Fruit fly (Drosophila melanogaster): ENCODE data around the gene Mcr.
A peak's percentile ranks its signal among the peaks of the same experiment; 100 is the strongest.

Mcr gene

dm6 chr2L:8104706-8105105 lies 21.9 kb upstream of the Mcr start:
- TF ChIP-seq CG8290 (GFP tag; optimal IDR thresholded peaks at IDR 0.05) (no peak), CG8290 (tag; optimal IDR thresholded peaks at IDR 0.05) (peak in 1 of 2 experiments; percentile 9), exex (tag; optimal IDR thresholded peaks at IDR 0.05) (peak; percentile 28), CG7987 (GFP tag; optimal IDR thresholded peaks at IDR 0.05) (peak; percentile 87), CG12769 (tag; optimal IDR thresholded peaks at IDR 0.05) (no peak), grn (GFP tag; optimal IDR thresholded peaks at IDR 0.05) (peak; percentile 84), jing (GFP tag; optimal IDR thresholded peaks at IDR 0.05) (no peak), cwo (GFP tag; optimal IDR thresholded peaks at IDR 0.05) (peak; percentile 74)

DNA sequence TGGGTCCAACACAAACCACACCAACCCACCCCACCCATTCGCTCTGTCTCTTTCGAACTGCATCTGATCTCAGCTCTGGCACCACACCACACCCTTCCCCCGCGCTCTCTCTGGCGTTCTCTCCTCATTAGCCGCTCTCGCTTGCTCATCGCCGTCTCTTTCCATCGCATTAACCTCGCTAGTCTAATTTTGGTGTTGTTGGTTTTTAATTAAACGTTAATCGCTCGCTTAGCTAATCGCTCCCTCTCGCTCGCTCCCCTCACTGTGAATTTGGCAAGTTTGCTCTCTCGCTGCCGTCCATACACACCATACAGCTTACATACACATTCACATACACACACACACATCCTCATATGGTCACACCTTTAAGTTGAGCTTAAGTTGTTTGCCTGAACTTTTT lies 21.3 kb upstream of the Mcr start:
- TF ChIP-seq lola (GFP tag; optimal IDR thresholded peaks at IDR 0.05): peak in 1 of 3 experiments; percentile 0
- peak; percentile 63 for TF ChIP-seq kni (GFP tag; optimal IDR thresholded peaks at IDR 0.05)
- TF ChIP-seq zf30C (GFP tag; optimal IDR thresholded peaks at IDR 0.05): no peak
- TF ChIP-seq her (GFP tag; optimal IDR thresholded peaks at IDR 0.05): peak; percentile 2
- no peak for TF ChIP-seq Abd-B (GFP tag; optimal IDR thresholded peaks at IDR 0.05)
- TF ChIP-seq stwl (tag; optimal IDR thresholded peaks at IDR 0.05): no peak
- no peak for TF ChIP-seq ro (GFP tag; IDR thresholded peaks at IDR 0.05)
- TF ChIP-seq sqz (GFP tag; optimal IDR thresholded peaks at IDR 0.05): no peak
- no peak for TF ChIP-seq ewg (GFP tag; optimal IDR thresholded peaks at IDR 0.05)
- no peak for TF ChIP-seq CG7786 (GFP tag; optimal IDR thresholded peaks at IDR 0.05)
- no peak for TF ChIP-seq CG3065 (GFP tag; optimal IDR thresholded peaks at IDR 0.05)
- TF ChIP-seq Aef1 (GFP tag; IDR thresholded peaks at IDR 0.05): peak; percentile 64; the same call in 2 of the 3 replicates
- no peak for TF ChIP-seq CG30431 (GFP tag; optimal IDR thresholded peaks at IDR 0.05)
- no peak for TF ChIP-seq CG16813 (GFP tag; IDR thresholded peaks at IDR 0.05; ENCODE audit: partially characterized antibody)
- no peak for TF ChIP-seq Ets65A (GFP tag)
- no peak for TF ChIP-seq CG4820 (GFP tag; optimal IDR thresholded peaks at IDR 0.05)
- no peak for TF ChIP-seq CG17385 (GFP tag; optimal IDR thresholded peaks at IDR 0.05)
- TF ChIP-seq NFAT (GFP tag; IDR thresholded peaks at IDR 0.05): no peak
- no peak for TF ChIP-seq gsb-n (tag; optimal IDR thresholded peaks at IDR 0.05)
- no peak for TF ChIP-seq CG4854 (GFP tag; optimal IDR thresholded peaks at IDR 0.05)
- TF ChIP-seq Awh (GFP tag; IDR thresholded peaks at IDR 0.05): peak; percentile 92
- TF ChIP-seq wek (GFP tag; optimal IDR thresholded peaks at IDR 0.05): peak; percentile 5
- no peak for TF ChIP-seq CG14710 (tag; optimal IDR thresholded peaks at IDR 0.05)
- TF ChIP-seq sima (GFP tag; optimal IDR thresholded peaks at IDR 0.05): no peak
- no peak for TF ChIP-seq Nf-YA (GFP tag; IDR thresholded peaks at IDR 0.05)
- TF ChIP-seq CHES-1-like (GFP tag; optimal IDR thresholded peaks at IDR 0.05): no peak
- TF ChIP-seq Hr78 (GFP tag; optimal IDR thresholded peaks at IDR 0.05): peak in 1 of 2 experiments; percentile 79
- TF ChIP-seq gro (GFP tag; optimal IDR thresholded peaks at IDR 0.05): peak; percentile 7
- TF ChIP-seq CG3163 (GFP tag; optimal IDR thresholded peaks at IDR 0.05): peak; percentile 15
- no peak for TF ChIP-seq scrt (GFP tag; optimal IDR thresholded peaks at IDR 0.05)
- no peak for TF ChIP-seq otp (GFP tag; IDR thresholded peaks at IDR 0.05)
- TF ChIP-seq Adf1 (GFP tag; IDR thresholded peaks at IDR 0.05): no peak; the same call in 1 of the 2 replicates
- TF ChIP-seq Bdp1 (GFP tag; optimal IDR thresholded peaks at IDR 0.05): no peak
- no peak for TF ChIP-seq CG15073 (GFP tag; optimal IDR thresholded peaks at IDR 0.05)
- TF ChIP-seq D19B (GFP tag; optimal IDR thresholded peaks at IDR 0.05): no peak
- TF ChIP-seq yki (optimal IDR thresholded peaks at IDR 0.05): peak; percentile 49
- peak; percentile 41 for TF ChIP-seq sens (GFP tag)
- peak; percentile 45 for TF ChIP-seq Blimp-1 (GFP tag; optimal IDR thresholded peaks at IDR 0.05)
- peak; percentile 8; the same call in 1 of the 2 replicates for TF ChIP-seq CG13287 (GFP tag; IDR thresholded peaks at IDR 0.05; ENCODE audit: partially characterized antibody)
- TF ChIP-seq pita (GFP tag; optimal IDR thresholded peaks at IDR 0.05): no peak
- TF ChIP-seq gsb (GFP tag; IDR thresholded peaks at IDR 0.05): no peak; the same call in 1 of the 2 replicates
- no peak for TF ChIP-seq CG3407 (GFP tag; optimal IDR thresholded peaks at IDR 0.05)
- TF ChIP-seq CG33213 (GFP tag; optimal IDR thresholded peaks at IDR 0.05): no peak
